Worm (Caenorhabditis elegans) whole organism, early embryonic: ENCODE measurements around the gene srsx-29.

ENCODE experiments used
- B0310.2 ChIP-seq: sonication (generic microtip); optimal IDR thresholded peaks from 2 replicates; lab custom pipeline; 2016; ENCODE audit warnings: mild to moderate bottlenecking, missing genetic modification characterization, missing compliant biosample characterization
- F13C5.2 ChIP-seq: sonication (generic microtip); optimal IDR thresholded peaks from 2 replicates; lab custom pipeline; 2017; ENCODE audit warnings: mild to moderate bottlenecking, missing genetic modification characterization, inconsistent platforms, missing compliant biosample characterization
- aly-1 ChIP-seq: sonication (generic microtip); optimal IDR thresholded peaks from 2 replicates; lab custom pipeline; 2016; ENCODE audit warnings: missing genetic modification characterization, missing compliant biosample characterization
- ama-1 ChIP-seq: fragments of 150-350 bp; optimal IDR thresholded peaks from 2 replicates; lab custom pipeline; 2014
- ceh-13 ChIP-seq: fragments of 200-800 bp; sonication (Bioruptor generic); optimal IDR thresholded peaks from 2 replicates; lab custom pipeline; 2018; ENCODE audit warnings: mild to moderate bottlenecking, missing genetic modification characterization, missing compliant biosample characterization
- ceh-36 ChIP-seq: sonication (generic microtip); optimal IDR thresholded peaks from 2 replicates; lab custom pipeline; 2016; ENCODE audit warnings: missing genetic modification characterization, inconsistent platforms, missing compliant biosample characterization
- ets-7 ChIP-seq: sonication (generic microtip); optimal IDR thresholded peaks from 2 replicates; lab custom pipeline; 2016; ENCODE audit warnings: missing genotype, missing genetic modification characterization, missing compliant biosample characterization
- flt-1 ChIP-seq: fragments of 200-800 bp; sonication (Bioruptor generic); IDR thresholded peaks from 2 replicates; pipeline ENCODE4 v1.3.6; 2022; ENCODE audit warnings: missing genetic modification characterization, missing compliant biosample characterization
- hmbx-1 ChIP-seq: sonication (generic microtip); optimal IDR thresholded peaks from 2 replicates; lab custom pipeline; 2016; ENCODE audit warnings: mild to moderate bottlenecking, missing genetic modification characterization, missing compliant biosample characterization
- hmg-4 ChIP-seq: fragments of 200-800 bp; sonication (Bioruptor generic); optimal IDR thresholded peaks from 2 replicates; lab custom pipeline; 2018; ENCODE audit warnings: mild to moderate bottlenecking, missing genetic modification characterization, missing compliant biosample characterization
- hnd-1 ChIP-seq: sonication (generic microtip); optimal IDR thresholded peaks from 2 replicates; lab custom pipeline; 2016; ENCODE audit warnings: missing genetic modification characterization, missing compliant biosample characterization
- pes-1 ChIP-seq: fragments of 200-800 bp; sonication (Bioruptor generic); IDR thresholded peaks from 2 replicates; pipeline ENCODE4 v1.3.6; 2022; ENCODE audit warnings: missing genetic modification reagents, missing genetic modification characterization, missing compliant biosample characterization
- scrt-1 ChIP-seq: fragments of 200-800 bp; sonication (Bioruptor generic); IDR thresholded peaks from 2 replicates; pipeline ENCODE4 v1.3.6; 2022; ENCODE audit warnings: missing genetic modification characterization, missing compliant biosample characterization
- sea-1 ChIP-seq: fragments of 200-800 bp; sonication (Bioruptor generic); conservative IDR thresholded peaks from 2 replicates; pipeline ENCODE4 v1.3.6; 2022; ENCODE audit warnings: missing genetic modification characterization, missing compliant biosample characterization
- tbx-11 ChIP-seq: fragments of 200-800 bp; sonication (Bioruptor generic); IDR thresholded peaks from 2 replicates; pipeline ENCODE4 v1.3.6; 2022; ENCODE audit warnings: missing genetic modification characterization, missing compliant biosample characterization
- tbx-37 ChIP-seq: fragments of 200-800 bp; sonication (Bioruptor generic); conservative IDR thresholded peaks from 2 replicates; pipeline ENCODE4 v1.3.6; 2022; ENCODE audit warnings: missing genetic modification reagents, missing genetic modification characterization, missing compliant biosample characterization
- tra-4 ChIP-seq: sonication (generic microtip); optimal IDR thresholded peaks from 2 replicates; lab custom pipeline; 2017; ENCODE audit warnings: missing genetic modification characterization, missing compliant biosample characterization

Gene srsx-29

DNA sequence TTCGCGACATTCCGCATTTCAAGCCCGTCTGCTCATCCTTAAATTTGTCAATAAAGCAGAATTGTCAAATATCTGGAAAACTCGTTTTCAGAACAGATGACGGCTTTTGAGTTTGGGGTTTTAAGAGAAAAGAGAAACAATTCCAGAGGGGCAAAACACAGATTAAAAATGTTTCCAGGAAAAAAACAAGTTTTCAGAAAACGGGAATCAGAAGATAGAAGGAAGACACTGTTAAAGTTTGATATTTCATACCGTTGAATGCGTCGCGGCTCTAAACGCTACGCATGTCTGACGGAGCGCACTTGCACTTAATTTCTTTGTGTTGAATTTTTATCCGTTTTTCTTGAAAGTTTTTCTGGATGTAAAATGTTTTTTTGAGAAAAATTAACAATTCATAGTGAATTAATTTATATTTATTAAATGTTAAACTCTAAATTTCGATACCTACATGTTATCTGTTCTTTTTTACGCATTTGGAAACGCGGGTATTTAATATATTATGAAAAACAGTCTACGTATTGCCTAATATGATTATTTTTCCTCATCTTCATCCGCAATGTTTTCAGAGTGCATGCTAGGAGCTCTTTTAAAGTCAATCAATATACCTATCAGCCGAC is 20.6 kb upstream of the srsx-29 start, which contains the start of the genes C08B6.18, wdr-20 and C08B6.8:
Gene C08B6.18 (minus strand): TSS at position 51 of the 617 bp plus-strand sequence.
Gene wdr-20 (minus strand): TSS at position 82 of the 617 bp plus-strand sequence.
Gene C08B6.8 (plus strand): TSS at position 567 of the 617 bp plus-strand sequence.
- TF ChIP-seq tra-4 (tag; lab: Kevin White, UChicago) (no peak), aly-1 (no peak), tbx-11 (GFP tag; lab: Robert Waterston, UW) (no peak), ceh-13 (GFP tag; lab: Kevin White, UChicago) (no peak), flt-1 (no peak), scrt-1 (no peak), pes-1 (GFP tag; lab: Robert Waterston, UW) (no peak), sea-1 (GFP tag; lab: Robert Waterston, UW) (no peak), hmg-4 (GFP tag; lab: Kevin White, UChicago) (no peak), tbx-37 (GFP tag; lab: Robert Waterston, UW) (no peak), hnd-1 (no peak), ceh-36 (tag; lab: Kevin White, UChicago) (no peak), ama-1 (lab: Kevin White, UChicago) (no peak), ets-7 (tag; lab: Kevin White, UChicago) (no peak)

DNA sequence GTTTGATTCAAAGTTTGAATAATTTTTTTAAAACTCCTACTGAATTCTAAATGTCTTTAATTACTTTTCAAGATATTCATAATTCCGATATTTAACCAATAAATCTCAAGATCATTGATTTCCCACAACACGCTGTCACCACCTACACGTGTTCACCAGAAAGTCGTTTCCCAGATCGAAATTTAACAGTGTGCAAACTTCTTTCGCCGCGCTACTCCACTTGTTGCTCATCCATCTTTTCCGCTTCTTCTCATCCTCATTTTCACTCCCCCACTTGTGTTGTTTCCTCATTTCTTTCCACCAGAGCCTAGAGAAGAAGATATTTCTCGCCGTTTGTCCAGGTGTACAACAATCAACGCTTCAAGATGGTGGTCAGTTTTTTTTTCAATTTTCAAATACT is 9.1 kb upstream of the srsx-29 start, which contains the start of gene C51E3.9:
Gene C51E3.9 (plus strand): TSS at position 301 of the 400 bp plus-strand sequence.
- TF ChIP-seq pes-1 (GFP tag; lab: Robert Waterston, UW), result no peak
- no peak for TF ChIP-seq tra-4 (tag; lab: Kevin White, UChicago)
- TF ChIP-seq sea-1 (GFP tag; lab: Robert Waterston, UW), result no peak
- TF ChIP-seq F13C5.2 (tag; lab: Kevin White, UChicago), result no peak
- no peak for TF ChIP-seq tbx-37 (GFP tag; lab: Robert Waterston, UW)
- TF ChIP-seq hmg-4 (GFP tag; lab: Kevin White, UChicago), result no peak
- no peak for TF ChIP-seq ceh-13 (GFP tag; lab: Kevin White, UChicago)
- TF ChIP-seq ceh-36 (tag; lab: Kevin White, UChicago), result no peak
- TF ChIP-seq hnd-1, result no peak
- TF ChIP-seq ama-1 (lab: Kevin White, UChicago), result no peak
- no peak for TF ChIP-seq ets-7 (tag; lab: Kevin White, UChicago)
- no peak for TF ChIP-seq tbx-11 (GFP tag; lab: Robert Waterston, UW)
- TF ChIP-seq B0310.2 (tag; lab: Kevin White, UChicago), result no peak
- TF ChIP-seq flt-1, result no peak
- TF ChIP-seq scrt-1, result no peak
- TF ChIP-seq hmbx-1 (tag; lab: Kevin White, UChicago), result no peak
- no peak for TF ChIP-seq aly-1

DNA sequence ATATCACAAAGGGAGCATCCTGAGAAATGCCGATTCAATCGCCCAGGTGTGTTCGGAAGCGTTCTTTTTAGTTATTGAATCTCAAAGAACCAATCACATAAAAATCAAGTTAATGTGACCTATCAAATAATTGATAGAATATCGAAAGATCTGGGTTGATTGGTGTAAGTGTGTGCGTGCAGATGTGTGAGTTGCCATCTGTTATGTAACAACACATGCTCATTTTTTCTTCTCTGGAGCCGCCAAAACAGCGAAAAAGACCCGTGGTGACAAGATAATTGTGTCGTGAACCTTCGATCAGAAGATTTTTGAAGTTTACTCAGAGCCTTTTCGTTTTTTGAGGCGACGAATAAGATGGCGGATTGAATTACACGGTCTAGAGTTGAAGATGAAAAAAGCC is 8.0 kb upstream of the srsx-29 start:
- TF ChIP-seq hmg-4 (GFP tag; lab: Kevin White, UChicago), result no peak
- no peak for TF ChIP-seq tbx-11 (GFP tag; lab: Robert Waterston, UW)
- no peak for TF ChIP-seq B0310.2 (tag; lab: Kevin White, UChicago)
- no peak for TF ChIP-seq ceh-36 (tag; lab: Kevin White, UChicago)
- TF ChIP-seq scrt-1, result no peak
- TF ChIP-seq ceh-13 (GFP tag; lab: Kevin White, UChicago), result no peak
- no peak for TF ChIP-seq tra-4 (tag; lab: Kevin White, UChicago)
- TF ChIP-seq pes-1 (GFP tag; lab: Robert Waterston, UW), result no peak
- no peak for TF ChIP-seq hnd-1
- TF ChIP-seq F13C5.2 (tag; lab: Kevin White, UChicago), result no peak

DNA sequence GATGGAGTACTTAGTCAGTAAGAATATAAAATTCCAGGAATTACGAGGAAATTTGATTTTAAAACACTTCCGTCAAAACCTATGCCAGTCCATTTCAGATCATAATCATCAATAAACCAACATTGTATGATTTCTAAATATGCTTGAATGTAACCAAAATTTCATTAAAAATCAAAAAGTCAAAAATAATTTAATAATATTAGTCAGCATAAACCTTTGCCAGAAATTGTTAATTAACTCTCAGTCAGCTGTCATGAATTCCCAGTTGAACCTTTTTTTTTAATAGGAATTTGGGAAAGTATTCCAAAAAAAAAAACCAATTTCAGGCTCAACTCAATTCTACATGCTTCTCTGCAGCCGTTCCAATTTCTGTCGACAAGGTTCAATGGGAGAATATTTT is 6.4 kb upstream of the srsx-29 start, which contains the start of gene srsx-26:
Gene srsx-26 (plus strand): TSS at position 301 of the 400 bp plus-strand sequence.
- TF ChIP-seq ets-7 (tag; lab: Kevin White, UChicago) (no peak), flt-1 (no peak), ceh-13 (GFP tag; lab: Kevin White, UChicago) (no peak), hmbx-1 (tag; lab: Kevin White, UChicago) (no peak), B0310.2 (tag; lab: Kevin White, UChicago) (no peak), pes-1 (GFP tag; lab: Robert Waterston, UW) (no peak), tbx-37 (GFP tag; lab: Robert Waterston, UW) (no peak), aly-1 (no peak), F13C5.2 (tag; lab: Kevin White, UChicago) (no peak), sea-1 (GFP tag; lab: Robert Waterston, UW) (no peak), ama-1 (lab: Kevin White, UChicago) (no peak), tbx-11 (GFP tag; lab: Robert Waterston, UW) (no peak), hmg-4 (GFP tag; lab: Kevin White, UChicago) (no peak), ceh-36 (tag; lab: Kevin White, UChicago) (no peak), hnd-1 (no peak), tra-4 (tag; lab: Kevin White, UChicago) (no peak), scrt-1 (no peak)

DNA sequence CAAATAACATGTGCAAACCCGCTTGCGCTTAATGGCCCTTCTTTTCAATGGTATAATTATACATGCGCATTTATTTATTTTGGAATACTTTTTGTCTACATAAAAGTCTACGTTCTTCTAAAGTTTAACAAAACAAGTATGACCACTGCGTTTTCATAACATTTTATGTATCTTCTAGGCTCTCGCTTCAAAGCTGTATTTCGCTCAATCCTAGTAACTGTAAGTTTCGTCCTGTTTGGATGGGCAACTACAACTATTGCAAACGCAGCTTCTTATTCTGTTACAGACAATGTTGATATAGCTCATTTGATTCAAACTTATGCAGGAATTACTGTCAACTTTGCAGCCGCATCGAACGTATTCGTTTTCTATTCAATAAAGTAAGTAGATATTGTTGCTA is 5.1 kb upstream of the srsx-29 start, which contains the start of gene srsx-27:
Gene srsx-27 (plus strand): TSS at position 301 of the 400 bp plus-strand sequence.
- no peak for TF ChIP-seq flt-1
- TF ChIP-seq hmbx-1 (tag; lab: Kevin White, UChicago), result no peak
- no peak for TF ChIP-seq hnd-1
- TF ChIP-seq ets-7 (tag; lab: Kevin White, UChicago), result no peak
- TF ChIP-seq tbx-11 (GFP tag; lab: Robert Waterston, UW), result no peak
- no peak for TF ChIP-seq F13C5.2 (tag; lab: Kevin White, UChicago)
- TF ChIP-seq ama-1 (lab: Kevin White, UChicago), result no peak
- TF ChIP-seq aly-1, result no peak
- no peak for TF ChIP-seq tbx-37 (GFP tag; lab: Robert Waterston, UW)

DNA sequence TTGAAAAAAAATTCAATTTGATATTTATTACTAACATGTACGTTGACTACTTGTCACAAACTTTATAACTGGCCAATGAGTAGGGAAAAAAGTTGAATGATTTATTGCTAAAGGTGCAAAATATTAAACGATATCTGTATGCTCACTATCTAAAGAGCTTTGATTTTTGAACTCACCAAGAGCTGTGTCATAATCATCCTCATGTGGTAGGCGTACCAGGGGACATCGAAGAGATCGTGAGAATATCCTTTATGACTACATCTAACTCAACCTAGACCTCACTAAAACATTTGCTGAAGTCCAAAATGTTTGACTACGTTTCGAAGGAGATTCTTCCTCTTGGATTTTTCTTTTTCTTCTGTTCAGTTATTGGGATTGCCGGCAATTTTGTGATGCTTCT is 2.5 kb upstream of the srsx-29 start, which contains the start of gene srsx-28:
Gene srsx-28 (plus strand): TSS at position 301 of the 400 bp plus-strand sequence.
- TF ChIP-seq scrt-1, result no peak
- no peak for TF ChIP-seq ama-1 (lab: Kevin White, UChicago)
- no peak for TF ChIP-seq aly-1
- TF ChIP-seq sea-1 (GFP tag; lab: Robert Waterston, UW), result no peak
- TF ChIP-seq tbx-11 (GFP tag; lab: Robert Waterston, UW), result no peak
- TF ChIP-seq flt-1, result no peak
- no peak for TF ChIP-seq ceh-36 (tag; lab: Kevin White, UChicago)
- no peak for TF ChIP-seq ceh-13 (GFP tag; lab: Kevin White, UChicago)
- TF ChIP-seq hmbx-1 (tag; lab: Kevin White, UChicago), result no peak
- no peak for TF ChIP-seq F13C5.2 (tag; lab: Kevin White, UChicago)
- no peak for TF ChIP-seq ets-7 (tag; lab: Kevin White, UChicago)
- no peak for TF ChIP-seq tra-4 (tag; lab: Kevin White, UChicago)
- no peak for TF ChIP-seq tbx-37 (GFP tag; lab: Robert Waterston, UW)
- TF ChIP-seq B0310.2 (tag; lab: Kevin White, UChicago), result no peak
- no peak for TF ChIP-seq hmg-4 (GFP tag; lab: Kevin White, UChicago)
- no peak for TF ChIP-seq hnd-1
- no peak for TF ChIP-seq pes-1 (GFP tag; lab: Robert Waterston, UW)
